Worm (Caenorhabditis elegans): ENCODE measurements around the gene str-135.

str-135 gene

DNA sequence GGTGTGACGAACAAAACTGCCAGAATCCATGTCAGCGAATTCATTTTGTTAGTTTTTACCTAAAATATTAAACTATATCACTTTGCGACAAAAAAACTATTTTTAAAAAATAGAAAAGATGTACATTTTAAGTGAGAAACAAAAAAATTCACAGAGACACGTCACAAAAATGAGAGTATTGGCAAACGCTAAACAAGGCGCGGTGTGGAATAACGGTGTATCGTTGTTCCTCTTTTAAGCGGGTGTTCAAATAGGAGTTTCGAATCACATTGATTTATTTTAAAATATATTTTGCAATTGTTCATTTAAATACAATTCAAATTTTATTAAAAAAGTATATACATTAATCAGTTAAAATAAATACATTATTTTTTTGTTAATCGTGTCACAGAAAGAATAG lies 21.9 kb upstream of the str-135 start, which contains the start of gene sel-9:
TSS of gene sel-9 (minus strand) at position 59 of the 400 bp plus-strand sequence.
- peak in 1 of 2 experiments; percentile 42 for TF ChIP-seq mdl-1 (tag; optimal IDR thresholded peaks at IDR 0.05)
- TF ChIP-seq lin-35 (GFP tag; optimal IDR thresholded peaks at IDR 0.05): peak; percentile 91 to 95
- TF ChIP-seq lin-15B (tag; optimal IDR thresholded peaks at IDR 0.05): peak; percentile 29
- TF ChIP-seq mep-1 (tag; optimal IDR thresholded peaks at IDR 0.05): peak; percentile 73
- peak; percentile 56 for TF ChIP-seq swsn-7 (tag; optimal IDR thresholded peaks at IDR 0.05)
- TF ChIP-seq ama-1 (optimal IDR thresholded peaks at IDR 0.05): peak; percentile 14
- peak; percentile 30 for TF ChIP-seq lin-39 (tag; optimal IDR thresholded peaks at IDR 0.05)
- peak; percentile 52 for TF ChIP-seq nhr-71 (tag; optimal IDR thresholded peaks at IDR 0.05)
- TF ChIP-seq nhr-47 (tag; optimal IDR thresholded peaks at IDR 0.05): peak; percentile 53
- peak; percentile 55 to 69 for TF ChIP-seq lsy-2 (tag; optimal IDR thresholded peaks at IDR 0.05)
- peak; percentile 25; the same call in 1 of the 2 replicates for TF ChIP-seq isw-1 (GFP tag; IDR thresholded peaks at IDR 0.05)
- TF ChIP-seq C16A3.4 (tag; optimal IDR thresholded peaks at IDR 0.05): peak; percentile 76
- TF ChIP-seq zip-4 (GFP tag; optimal IDR thresholded peaks at IDR 0.05): no peak
- TF ChIP-seq F16B12.6 (tag; optimal IDR thresholded peaks at IDR 0.05): peak; percentile 12
- TF ChIP-seq tbx-2 (tag; optimal IDR thresholded peaks at IDR 0.05): peak; percentile 48
- TF ChIP-seq nhr-77 (tag; optimal IDR thresholded peaks at IDR 0.05): no peak
- TF ChIP-seq dsc-1 (tag; optimal IDR thresholded peaks at IDR 0.05): peak; percentile 24
- TF ChIP-seq Y116A8C.19 (tag; optimal IDR thresholded peaks at IDR 0.05; ENCODE audit: borderline replicate concordance): no peak
- no peak for TF ChIP-seq ceh-88 (GFP tag; IDR thresholded peaks at IDR 0.05)
- TF ChIP-seq elt-3 (tag; optimal IDR thresholded peaks at IDR 0.05): peak in 1 of 6 experiments; percentile 47
- TF ChIP-seq snpc-4 (tag; optimal IDR thresholded peaks at IDR 0.05): peak; percentile 60
- TF ChIP-seq nhr-90 (tag; optimal IDR thresholded peaks at IDR 0.05; ENCODE audit: poor library complexity): peak; percentile 34
- peak; percentile 64 for TF ChIP-seq blmp-1 (tag; optimal IDR thresholded peaks at IDR 0.05)
- TF ChIP-seq ceh-82 (tag; optimal IDR thresholded peaks at IDR 0.05): peak; percentile 19 to 38 (median 26)
- peak; percentile 59 for TF ChIP-seq nhr-20 (tag; optimal IDR thresholded peaks at IDR 0.05)
- peak; percentile 37 for TF ChIP-seq skn-1 (tag; optimal IDR thresholded peaks at IDR 0.05)
- TF ChIP-seq nhr-237 (tag; optimal IDR thresholded peaks at IDR 0.05): no peak
- no peak for TF ChIP-seq unc-30 (tag; optimal IDR thresholded peaks at IDR 0.05)
- peak; percentile 21 for TF ChIP-seq jun-1 (tag; optimal IDR thresholded peaks at IDR 0.05)
- TF ChIP-seq xbp-1 (tag; optimal IDR thresholded peaks at IDR 0.05): peak; percentile 79
- no peak for TF ChIP-seq fkh-10 (GFP tag; optimal IDR thresholded peaks at IDR 0.05)
- TF ChIP-seq snu-23 (GFP tag; optimal IDR thresholded peaks at IDR 0.05): peak; percentile 60
- TF ChIP-seq nhr-28 (tag; optimal IDR thresholded peaks at IDR 0.05): no peak
- TF ChIP-seq nhr-19 (GFP tag; conservative IDR thresholded peaks at IDR 0.05): peak; percentile 54
- peak; percentile 43 for TF ChIP-seq rnt-1 (tag; optimal IDR thresholded peaks at IDR 0.05)
- TF ChIP-seq elt-2 (tag; optimal IDR thresholded peaks at IDR 0.05): peak; percentile 9
- TF ChIP-seq dpl-1 (GFP tag; optimal IDR thresholded peaks at IDR 0.05): peak; percentile 85 to 92 (median 89)
- no peak for TF ChIP-seq C34B4.2 (tag; optimal IDR thresholded peaks at IDR 0.05)
- TF ChIP-seq nhr-11 (tag; optimal IDR thresholded peaks at IDR 0.05): no peak
- peak; percentile 47 to 90 for TF ChIP-seq efl-1 (optimal IDR thresholded peaks at IDR 0.05)
- TF ChIP-seq efl-1 (GFP tag; optimal IDR thresholded peaks at IDR 0.05 in 1 of 2): peak; percentile 92 to 99
- peak; percentile 47 for TF ChIP-seq lin-14 (GFP tag; optimal IDR thresholded peaks at IDR 0.05)
- no peak for TF ChIP-seq ceh-8 (GFP tag; optimal IDR thresholded peaks at IDR 0.05)
- TF ChIP-seq pag-3 (tag; optimal IDR thresholded peaks at IDR 0.05; ENCODE audit: borderline replicate concordance, insufficient read depth): no peak
- no peak for TF ChIP-seq lir-3 (tag; optimal IDR thresholded peaks at IDR 0.05; ENCODE audit: poor library complexity)

All from whole organism, L1 larva.